Worm (Caenorhabditis elegans): ENCODE data around the gene K02E10.7.
A peak's percentile ranks its signal among the peaks of the same experiment; 100 is the strongest.

The K02E10.7 gene

ce11 chrX:2495865-2496314, 12.5 kb downstream of the K02E10.7 start, which contains the start of gene rabr-1:
rabr-1 (plus strand) TSS chrX:2496180.
- TF ChIP-seq let-526 (GFP tag; IDR thresholded peaks at IDR 0.05) (no peak), egrh-3 (GFP tag; IDR thresholded peaks at IDR 0.05) (peak; percentile 49; the same call in 1 of the 2 replicates), chd-7 (tag; optimal IDR thresholded peaks at IDR 0.05) (peak; percentile 44), attf-6 (GFP tag; IDR thresholded peaks at IDR 0.05) (no peak), hlh-26 (GFP tag; conservative IDR thresholded peaks at IDR 0.05) (no peak), mcd-1 (GFP tag; IDR thresholded peaks at IDR 0.05) (0 out of 2 replicates have a peak, but pooled peaks have one; percentile 24), C06A6.2 (GFP tag; conservative IDR thresholded peaks at IDR 0.05) (0 out of 2 replicates have a peak, but pooled peaks have one; percentile 31), nhr-80 (tag; optimal IDR thresholded peaks at IDR 0.05) (peak; percentile 24), gei-17 (GFP tag; optimal IDR thresholded peaks at IDR 0.05) (peak; percentile 14), dox-1 (GFP tag; IDR thresholded peaks at IDR 0.05) (peak; percentile 71), sdz-38 (tag; optimal IDR thresholded peaks at IDR 0.05) (no peak), nfya-2 (GFP tag; IDR thresholded peaks at IDR 0.05) (no peak), lin-40 (tag; optimal IDR thresholded peaks at IDR 0.05) (peak; percentile 4), T07F8.4 (tag; optimal IDR thresholded peaks at IDR 0.05) (no peak), egl-44 (GFP tag; IDR thresholded peaks at IDR 0.05) (no peak), efl-1 (GFP tag; optimal IDR thresholded peaks at IDR 0.05) (no peak), ztf-26 (tag; optimal IDR thresholded peaks at IDR 0.05) (peak; percentile 67), lin-54 (GFP tag; optimal IDR thresholded peaks at IDR 0.05) (no peak), hmg-1.2 (GFP tag; IDR thresholded peaks at IDR 0.05) (peak; percentile 43; the same call in 1 of the 2 replicates), somi-1 (GFP tag; optimal IDR thresholded peaks at IDR 0.05) (peak; percentile 28), nhr-90 (tag; optimal IDR thresholded peaks at IDR 0.05) (no peak), F10E7.11 (tag; optimal IDR thresholded peaks at IDR 0.05) (peak; percentile 22), rpc-1 (optimal IDR thresholded peaks at IDR 0.05) (no peak), rpc-1 (tag; optimal IDR thresholded peaks at IDR 0.05) (no peak), zfh-2 (GFP tag; conservative IDR thresholded peaks at IDR 0.05) (peak; percentile 89), snpc-4 (GFP tag; optimal IDR thresholded peaks at IDR 0.05) (no peak), snpc-4 (tag; optimal IDR thresholded peaks at IDR 0.05) (peak in 1 of 4 experiments; percentile 31), K12H6.12 (tag; optimal IDR thresholded peaks at IDR 0.05) (peak; percentile 23), nhr-120 (GFP tag; IDR thresholded peaks at IDR 0.05) (no peak), Y67H2A.10 (GFP tag; conservative IDR thresholded peaks at IDR 0.05) (no peak), pbrm-1 (GFP tag; IDR thresholded peaks at IDR 0.05) (no peak)

- TF ChIP-seq egrh-3 (GFP tag; IDR thresholded peaks at IDR 0.05) (no peak), dox-1 (GFP tag; IDR thresholded peaks at IDR 0.05) (no peak), ztf-28 (GFP tag; IDR thresholded peaks at IDR 0.05) (no peak), nhr-27 (tag; optimal IDR thresholded peaks at IDR 0.05) (no peak), pha-4 (tag; optimal IDR thresholded peaks at IDR 0.05) (no peak), Y95B8A.8 (GFP tag; IDR thresholded peaks at IDR 0.05) (no peak), aptf-3 (GFP tag; IDR thresholded peaks at IDR 0.05) (no peak), K12H6.12 (tag; optimal IDR thresholded peaks at IDR 0.05) (no peak), B0336.3 (GFP tag; IDR thresholded peaks at IDR 0.05) (no peak), mcd-1 (GFP tag; IDR thresholded peaks at IDR 0.05) (no peak)
Measured at ce11 chrX:2494296-2494695, 14.1 kb downstream of the K02E10.7 start.

ce11 chrX:2493586-2494175, 14.7 kb downstream of the K02E10.7 start:
- TF ChIP-seq cebp-1 (GFP tag; IDR thresholded peaks at IDR 0.05) (0 out of 2 replicates have a peak, but pooled peaks have one; percentile 32), cebp-1 (tag; optimal IDR thresholded peaks at IDR 0.05) (peak; percentile 86), snpc-1.1 (tag; optimal IDR thresholded peaks at IDR 0.05; ENCODE audit: insufficient read depth) (peak; percentile 10), cebp-2 (GFP tag; IDR thresholded peaks at IDR 0.05) (0 out of 2 replicates have a peak, but pooled peaks have one; percentile 67), ets-4 (GFP tag; optimal IDR thresholded peaks at IDR 0.05) (no peak), snpc-4 (GFP tag; optimal IDR thresholded peaks at IDR 0.05) (no peak), snpc-4 (tag; optimal IDR thresholded peaks at IDR 0.05) (peak in 2 of 4 experiments; percentile 58 to 72), nfya-1 (tag; optimal IDR thresholded peaks at IDR 0.05; ENCODE audit: borderline replicate concordance, insufficient read depth) (no peak), zfh-2 (GFP tag; conservative IDR thresholded peaks at IDR 0.05) (peak; percentile 64)
